Fruit fly (Drosophila melanogaster) whole organism, embryonic: ENCODE measurements around the gene Uggt.

Experiments
- Atf-2 ChIP-seq: fragments of 200-800 bp; sonication (Bioruptor generic); optimal IDR thresholded peaks from 2 replicates; lab custom pipeline; 2016; ENCODE audit warnings: missing biosample characterization, missing genetic modification characterization
- BtbVII ChIP-seq: fragments of 200-800 bp; sonication (Bioruptor generic); optimal IDR thresholded peaks from 3 replicates; lab custom pipeline; 2017; ENCODE audit warnings: missing biosample characterization, mild to moderate bottlenecking, missing genetic modification characterization
- CG10959 ChIP-seq: fragments of 200-800 bp; sonication (Bioruptor generic); IDR thresholded peaks from 2 replicates; pipeline ENCODE4 v1.3.6; 2022; ENCODE audit warnings: missing biosample characterization, missing genetic modification characterization
- CG11456 ChIP-seq: fragments of 200-800 bp; sonication (Bioruptor generic); IDR thresholded peaks from 3 replicates; pipeline ENCODE4 v1.3.6; 2022; ENCODE audit warnings: missing biosample characterization, missing genetic modification characterization
- CG12942 ChIP-seq: fragments of 200-800 bp; sonication (Bioruptor generic); optimal IDR thresholded peaks from 3 replicates; lab custom pipeline; 2016; ENCODE audit warnings: missing biosample characterization, missing genetic modification characterization
- CG13287 ChIP-seq: fragments of 200-800 bp; sonication (Bioruptor generic); IDR thresholded peaks from 2 replicates; pipeline ENCODE4 v1.3.6; 2022; ENCODE audit warnings: missing biosample characterization, missing genetic modification characterization; ENCODE audit not compliant: partially characterized antibody
- CG16815 ChIP-seq: fragments of 200-800 bp; sonication (Bioruptor generic); optimal IDR thresholded peaks from 3 replicates; lab custom pipeline; 2017; ENCODE audit warnings: missing biosample characterization, mild to moderate bottlenecking, missing genetic modification characterization
- CG2120 ChIP-seq: fragments of 200-800 bp; sonication (Bioruptor generic); optimal IDR thresholded peaks from 3 replicates; lab custom pipeline; 2016; ENCODE audit warnings: missing biosample characterization, missing genetic modification characterization
- CG3163 ChIP-seq: fragments of 200-800 bp; sonication (Bioruptor generic); optimal IDR thresholded peaks from 3 replicates; lab custom pipeline; 2016; ENCODE audit warnings: missing biosample characterization, missing genetic modification characterization
- CG33557 ChIP-seq: fragments of 200-800 bp; sonication (Bioruptor generic); optimal IDR thresholded peaks from 2 replicates; lab custom pipeline; 2019; ENCODE audit warnings: missing biosample characterization, mild to moderate bottlenecking, missing genetic modification characterization, moderate library complexity
- CG3407 ChIP-seq: fragments of 200-800 bp; sonication (Bioruptor generic); optimal IDR thresholded peaks from 2 replicates; lab custom pipeline; 2018; ENCODE audit warnings: missing biosample characterization, mild to moderate bottlenecking, missing genetic modification characterization
- CG7839 ChIP-seq: fragments of 200-800 bp; sonication (Bioruptor generic); optimal IDR thresholded peaks from 3 replicates; lab custom pipeline; 2018; ENCODE audit warnings: missing biosample characterization, mild to moderate bottlenecking, missing genetic modification characterization, moderate library complexity
- CG7928 ChIP-seq: fragments of 200-800 bp; sonication (Bioruptor generic); optimal IDR thresholded peaks from 2 replicates; lab custom pipeline; 2017; ENCODE audit warnings: missing biosample characterization, mild to moderate bottlenecking, missing genetic modification characterization
- CG7987 ChIP-seq: fragments of 200-800 bp; sonication (Bioruptor generic); optimal IDR thresholded peaks from 2 replicates; lab custom pipeline; 2018; ENCODE audit warnings: missing biosample characterization, mild to moderate bottlenecking, missing genetic modification characterization, moderate library complexity
- CG8359 ChIP-seq: fragments of 200-800 bp; sonication (Bioruptor generic); optimal IDR thresholded peaks from 2 replicates; lab custom pipeline; 2017; ENCODE audit warnings: missing biosample characterization, mild to moderate bottlenecking, missing genetic modification characterization, borderline replicate concordance
- CG8924 ChIP-seq: fragments of 200-800 bp; optimal IDR thresholded peaks from 3 replicates; lab custom pipeline; 2019; ENCODE audit warnings: missing biosample characterization, mild to moderate bottlenecking, missing genetic modification characterization, moderate library complexity
- CG9437 ChIP-seq: fragments of 200-800 bp; sonication (Bioruptor generic); optimal IDR thresholded peaks from 2 replicates; lab custom pipeline; 2018; ENCODE audit warnings: missing biosample characterization, mild to moderate bottlenecking, missing genetic modification characterization
- CoRest ChIP-seq: fragments of 200-800 bp; sonication (Bioruptor generic); optimal IDR thresholded peaks from 3 replicates; lab custom pipeline; 2018; ENCODE audit warnings: missing biosample characterization, mild to moderate bottlenecking, missing genetic modification characterization, moderate library complexity
- CrebB ChIP-seq: fragments of 200-800 bp; sonication (Bioruptor generic); optimal IDR thresholded peaks from 3 replicates; lab custom pipeline; 2018; ENCODE audit warnings: missing biosample characterization, mild to moderate bottlenecking, missing genetic modification characterization
- Dip2 ChIP-seq: fragments of 200-800 bp; sonication (Bioruptor generic); IDR thresholded peaks from 2 replicates; pipeline ENCODE4 v1.3.6; 2022; ENCODE audit warnings: missing biosample characterization, missing genetic modification characterization
- Ets65A ChIP-seq: fragments of 200-800 bp; sonication (Bioruptor generic); peaks from one replicate; lab custom pipeline; 2016; ENCODE audit warnings: missing biosample characterization, missing genetic modification characterization
- Hr51 ChIP-seq, 2 experiments: fragments of 200-800 bp; sonication (Bioruptor generic); optimal IDR thresholded peaks; 2 replicates in 1 of 2; 3 replicates in 1 of 2; lab custom pipeline; 2016 to 2018; ENCODE audit warnings: missing biosample characterization in 2 of 2, missing genetic modification characterization in 2 of 2, mild to moderate bottlenecking in 1 of 2, moderate library complexity in 1 of 2
- Max ChIP-seq: fragments of 200-800 bp; sonication (Bioruptor generic); optimal IDR thresholded peaks from 2 replicates; lab custom pipeline; 2016; ENCODE audit warnings: missing biosample characterization, mild to moderate bottlenecking, missing genetic modification characterization
- Mes4 ChIP-seq: fragments of 200-800 bp; sonication (Bioruptor generic); optimal IDR thresholded peaks from 2 replicates; lab custom pipeline; 2016; ENCODE audit warnings: missing biosample characterization, missing genetic modification characterization
- Nf-YC ChIP-seq: fragments of 200-800 bp; optimal IDR thresholded peaks from 3 replicates; lab custom pipeline; 2019; ENCODE audit warnings: missing biosample characterization, mild to moderate bottlenecking, missing genetic modification characterization, moderate library complexity
- Oaz ChIP-seq: fragments of 200-800 bp; sonication (Bioruptor generic); IDR thresholded peaks from 2 replicates; pipeline ENCODE4 v1.3.6; 2022; ENCODE audit warnings: missing biosample characterization, missing genetic modification characterization
- Oli ChIP-seq: fragments of 200-800 bp; sonication (Bioruptor generic); optimal IDR thresholded peaks from 2 replicates; lab custom pipeline; 2018; ENCODE audit warnings: missing biosample characterization, mild to moderate bottlenecking, missing genetic modification characterization, moderate library complexity
- Pdp1 ChIP-seq, 2 experiments: fragments of 200-800 bp; sonication (Bioruptor generic); optimal IDR thresholded peaks; 3 replicates each; lab custom pipeline; 2016; ENCODE audit warnings: missing biosample characterization in 2 of 2, missing genetic modification characterization in 2 of 2, mild to moderate bottlenecking in 1 of 2, moderate library complexity in 1 of 2
- Spps ChIP-seq: fragments of 200-800 bp; sonication (Bioruptor generic); optimal IDR thresholded peaks from 2 replicates; lab custom pipeline; 2018; ENCODE audit warnings: missing biosample characterization, mild to moderate bottlenecking, missing genetic modification characterization
- Ssrp ChIP-seq: fragments of 200-800 bp; sonication (Bioruptor generic); optimal IDR thresholded peaks from 2 replicates; lab custom pipeline; 2018; ENCODE audit warnings: missing biosample characterization, mild to moderate bottlenecking, missing genetic modification characterization, moderate library complexity
- YL-1 ChIP-seq: fragments of 200-800 bp; sonication (Bioruptor generic); optimal IDR thresholded peaks from 3 replicates; lab custom pipeline; 2017; ENCODE audit warnings: missing biosample characterization, mild to moderate bottlenecking, missing genetic modification characterization
- abd-A ChIP-seq: fragments of 200-800 bp; sonication (Bioruptor generic); optimal IDR thresholded peaks from 3 replicates; lab custom pipeline; 2019; ENCODE audit warnings: missing biosample characterization, mild to moderate bottlenecking, missing genetic modification characterization, moderate library complexity
- amos ChIP-seq: fragments of 200-800 bp; sonication (Bioruptor generic); IDR thresholded peaks from 2 replicates; pipeline ENCODE4 v1.3.6; 2022; ENCODE audit warnings: missing biosample characterization, missing genetic modification characterization; ENCODE audit not compliant: partially characterized antibody
- ap ChIP-seq: fragments of 200-800 bp; sonication (Bioruptor generic); IDR thresholded peaks from 2 replicates; pipeline ENCODE4 v1.3.6; 2022; ENCODE audit warnings: missing biosample characterization, missing genetic modification characterization
- bigmax ChIP-seq: fragments of 200-800 bp; sonication (Bioruptor generic); optimal IDR thresholded peaks from 2 replicates; lab custom pipeline; 2018; ENCODE audit warnings: missing biosample characterization, mild to moderate bottlenecking, missing genetic modification characterization
- corto ChIP-seq: fragments of 200-800 bp; sonication (Bioruptor generic); optimal IDR thresholded peaks from 2 replicates; lab custom pipeline; 2016; ENCODE audit warnings: missing biosample characterization, mild to moderate bottlenecking, missing genetic modification characterization, moderate library complexity
- danr ChIP-seq: fragments of 200-800 bp; sonication (Bioruptor generic); IDR thresholded peaks from 2 replicates; pipeline ENCODE4 v1.3.6; 2022; ENCODE audit warnings: missing biosample characterization, missing genetic modification characterization
- emc ChIP-seq: fragments of 200-800 bp; sonication (Bioruptor generic); optimal IDR thresholded peaks from 2 replicates; lab custom pipeline; 2016; ENCODE audit warnings: missing biosample characterization, missing genetic modification characterization
- eve ChIP-seq, 2 experiments: fragments of >200 bp; optimal IDR thresholded peaks; 2 replicates each; lab custom pipeline; 2017; ENCODE audit warnings: missing biosample characterization in 2 of 2, missing genetic modification characterization in 2 of 2
- grau ChIP-seq: fragments of 200-800 bp; optimal IDR thresholded peaks from 3 replicates; lab custom pipeline; 2019; ENCODE audit warnings: missing biosample characterization, mild to moderate bottlenecking, missing genetic modification characterization, moderate library complexity
- lab ChIP-seq: fragments of 200-800 bp; sonication (Bioruptor generic); optimal IDR thresholded peaks from 3 replicates; lab custom pipeline; 2017; ENCODE audit warnings: missing biosample characterization, missing genetic modification characterization, mild to moderate bottlenecking, moderate library complexity, missing genetic modification reagents
- mirr ChIP-seq: fragments of 200-800 bp; sonication (Bioruptor generic); optimal IDR thresholded peaks from 3 replicates; lab custom pipeline; 2018; ENCODE audit warnings: missing biosample characterization, mild to moderate bottlenecking, missing genetic modification characterization
- mld ChIP-seq: fragments of 200-800 bp; sonication (Bioruptor generic); IDR thresholded peaks from 3 replicates; pipeline ENCODE4 v1.3.6; 2022; ENCODE audit warnings: missing biosample characterization, missing genetic modification characterization; ENCODE audit not compliant: partially characterized antibody
- otp ChIP-seq: fragments of 200-800 bp; sonication (Bioruptor generic); IDR thresholded peaks from 3 replicates; pipeline ENCODE4, ENCODE4 v1.3.6; 2022; ENCODE audit warnings: missing biosample characterization, missing genetic modification characterization
- sens-2 ChIP-seq: fragments of 200-800 bp; sonication (Bioruptor generic); IDR thresholded peaks from 2 replicates; pipeline ENCODE4 v1.3.6; 2022; ENCODE audit warnings: missing biosample characterization, missing genetic modification characterization
- seq ChIP-seq: fragments of 200-800 bp; sonication (Bioruptor generic); IDR thresholded peaks from 2 replicates; pipeline ENCODE4 v1.3.6; 2022; ENCODE audit warnings: missing biosample characterization, missing genetic modification characterization
- sim ChIP-seq: fragments of 200-800 bp; sonication (Bioruptor generic); IDR thresholded peaks from 2 replicates; pipeline ENCODE4 v1.3.6; 2022; ENCODE audit warnings: missing biosample characterization, missing genetic modification characterization
- wek ChIP-seq: fragments of 200-800 bp; sonication (Bioruptor generic); optimal IDR thresholded peaks from 3 replicates; lab custom pipeline; 2018; ENCODE audit warnings: missing biosample characterization, mild to moderate bottlenecking, missing genetic modification characterization, moderate library complexity
- yki ChIP-seq: fragments of >200 bp; optimal IDR thresholded peaks from 3 replicates; lab custom pipeline; 2018
- zfh2 ChIP-seq: fragments of 200-800 bp; sonication (Bioruptor generic); optimal IDR thresholded peaks from 2 replicates; lab custom pipeline; 2016; ENCODE audit warnings: missing biosample characterization, missing genetic modification characterization

Uggt gene

DNA sequence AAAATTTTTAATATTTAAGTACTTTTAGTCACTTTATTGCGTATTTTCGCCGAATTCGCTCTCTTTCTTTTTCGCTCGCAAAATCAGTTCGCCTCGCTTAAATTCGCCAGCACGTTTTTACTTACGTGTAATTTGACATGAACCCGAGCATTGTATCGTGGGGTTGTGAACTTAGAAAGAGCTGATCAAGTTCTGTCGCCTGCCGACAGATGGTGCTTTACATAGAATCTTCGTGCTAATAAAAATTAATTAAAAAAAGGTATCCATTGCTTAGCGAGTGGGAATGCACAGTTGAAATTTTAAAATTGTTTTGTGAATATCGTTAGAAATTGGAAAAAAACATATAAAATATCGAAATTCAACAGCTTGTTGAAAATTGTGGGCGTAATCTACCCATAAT lies 24.1 kb upstream of the Uggt start (continued):
- TF ChIP-seq zfh2 (peak; percentile 62), Atf-2 (GFP tag; lab: Kevin White, UChicago) (peak; percentile 73), lab (GFP tag; lab: Kevin White, UChicago) (no peak), ap (GFP tag; lab: Robert Waterston, UW) (0 out of 2 replicates have a peak, but pooled peaks have one; percentile 28), Ets65A (GFP tag; lab: Kevin White, UChicago) (peak; percentile 91), CG7987 (GFP tag; lab: Kevin White, UChicago) (no peak), Ssrp (peak; percentile 43), grau (no peak), CG3407 (GFP tag; lab: Kevin White, UChicago) (peak; percentile 44), seq (GFP tag; lab: Robert Waterston, UW) (0 out of 2 replicates have a peak, but pooled peaks have one; percentile 23), Oli (peak; percentile 53), otp (GFP tag; lab: Robert Waterston, UW) (no peak), CoRest (peak; percentile 56), yki (no peak), emc (GFP tag; lab: Kevin White, UChicago) (no peak), CrebB (tag; lab: Kevin White, UChicago) (peak; percentile 36), wek (GFP tag; lab: Kevin White, UChicago) (no peak), mirr (no peak), CG2120 (GFP tag; lab: Kevin White, UChicago) (peak; percentile 52), eve (GFP tag; optimal IDR thresholded peaks at IDR 0.05; lab: Kevin White, UChicago) (peak in 1 of 2 experiments; percentile 64), sim (GFP tag; lab: Robert Waterston, UW) (no peak), sens-2 (GFP tag; lab: Robert Waterston, UW) (no peak), abd-A (no peak), CG8924 (tag; lab: Kevin White, UChicago) (peak; percentile 27), CG13287 (GFP tag; lab: Robert Waterston, UW) (peak; percentile 56), CG7928 (GFP tag; lab: Kevin White, UChicago) (peak; percentile 5), Dip2 (GFP tag; lab: Robert Waterston, UW) (no peak), amos (GFP tag; lab: Robert Waterston, UW) (peak; percentile 72), Oaz (GFP tag; lab: Robert Waterston, UW) (no peak), BtbVII (GFP tag; lab: Kevin White, UChicago) (peak; percentile 65), Nf-YC (peak; percentile 52), bigmax (GFP tag; lab: Kevin White, UChicago) (no peak), Hr51 (GFP tag; optimal IDR thresholded peaks at IDR 0.05; lab: Kevin White, UChicago) (peak in 1 of 2 experiments; percentile 77), danr (no peak), CG3163 (GFP tag; lab: Kevin White, UChicago) (peak; percentile 76), CG7839 (tag; lab: Kevin White, UChicago) (no peak), CG8359 (GFP tag; lab: Kevin White, UChicago) (peak; percentile 24), CG12942 (GFP tag; lab: Kevin White, UChicago) (peak; percentile 45), Pdp1 (GFP tag; optimal IDR thresholded peaks at IDR 0.05; lab: Kevin White, UChicago) (peak in 1 of 2 experiments; percentile 50), CG33557 (GFP tag; lab: Kevin White, UChicago) (peak; percentile 2), CG9437 (peak; percentile 52), CG11456 (no peak), Spps (tag; lab: Kevin White, UChicago) (peak; percentile 37), mld (no peak), corto (GFP tag; lab: Kevin White, UChicago) (no peak), CG16815 (GFP tag; lab: Kevin White, UChicago) (no peak), Max (GFP tag; lab: Kevin White, UChicago) (peak; percentile 61), Mes4 (GFP tag; lab: Kevin White, UChicago) (peak; percentile 75), CG10959 (no peak; the same call in 1 of the 2 replicates), YL-1 (GFP tag; lab: Kevin White, UChicago) (no peak)
